Fruit fly (Drosophila melanogaster) S2 (cell line): ENCODE data around the gene CG6013.

Experiments
- CG8478 ChIP-seq: fragments of >200 bp; optimal IDR thresholded peaks from 2 replicates; lab custom pipeline; 2018
- CTCF ChIP-seq, 2 experiments: fragments of >200 bp; optimal IDR thresholded peaks; 2 replicates each; lab custom pipeline; 2018

- TF ChIP-seq CG8478 (lab: Kevin White, UChicago), result no peak
- peak; percentile 52 to 56 for TF ChIP-seq CTCF (optimal IDR thresholded peaks at IDR 0.05; lab: Kevin White, UChicago)
These were observed 17.3 kb upstream of the CG6013 start for dm6 chr3R:19014027-19014426.
